Fruit fly (Drosophila melanogaster) whole organism, wandering third instar larva: ENCODE measurements around the gene CG15034.

Experiments
- Abd-B ChIP-seq: fragments of >200 bp; optimal IDR thresholded peaks from 2 replicates; lab custom pipeline; 2017; ENCODE audit warnings: missing biosample characterization, missing genetic modification characterization
- CG32264 ChIP-seq: fragments of 200-800 bp; sonication (Bioruptor generic); optimal IDR thresholded peaks from 2 replicates; lab custom pipeline; 2016; ENCODE audit warnings: missing biosample characterization, missing genetic modification characterization
- CG9705 ChIP-seq: fragments of 200-800 bp; sonication (Bioruptor generic); optimal IDR thresholded peaks from 2 replicates; lab custom pipeline; 2018; ENCODE audit warnings: missing biosample characterization, mild to moderate bottlenecking, missing genetic modification characterization
- CrebA ChIP-seq: fragments of 200-800 bp; sonication (Bioruptor generic); optimal IDR thresholded peaks from 2 replicates; lab custom pipeline; 2016; ENCODE audit warnings: missing biosample characterization, mild to moderate bottlenecking, missing genetic modification characterization, borderline replicate concordance
- Dfd ChIP-seq: fragments of >200 bp; optimal IDR thresholded peaks from 2 replicates; lab custom pipeline; 2017; ENCODE audit warnings: missing biosample characterization, missing genetic modification characterization
- Dif ChIP-seq: fragments of 200-275, 200-300 bp; sonication (Bioruptor generic); optimal IDR thresholded peaks from 2 replicates; lab custom pipeline; 2018; ENCODE audit warnings: missing biosample characterization, missing genetic modification characterization; ENCODE audit not compliant: partially characterized antibody
- GATAd ChIP-seq: sonication (Bioruptor generic); optimal IDR thresholded peaks from 2 replicates; lab custom pipeline; 2016; ENCODE audit warnings: missing biosample characterization, missing genetic modification characterization
- HLH106 ChIP-seq: fragments of 200-800 bp; optimal IDR thresholded peaks from 3 replicates; lab custom pipeline; 2019; ENCODE audit warnings: missing biosample characterization, mild to moderate bottlenecking, missing genetic modification characterization, moderate library complexity
- Hnf4 ChIP-seq: fragments of 200-800 bp; sonication (Bioruptor generic); optimal IDR thresholded peaks from 2 replicates; lab custom pipeline; 2016; ENCODE audit warnings: missing biosample characterization, mild to moderate bottlenecking, missing genetic modification characterization
- Hr78 ChIP-seq: fragments of >200 bp; optimal IDR thresholded peaks from 2 replicates; lab custom pipeline; 2017; ENCODE audit warnings: missing biosample characterization, missing genetic modification characterization
- Hr83 ChIP-seq: fragments of 200-300 bp; sonication (Bioruptor generic); optimal IDR thresholded peaks from 2 replicates; lab custom pipeline; 2016; ENCODE audit warnings: missing biosample characterization, mild to moderate bottlenecking, missing genetic modification characterization, moderate library complexity; ENCODE audit not compliant: poor library complexity, severe bottlenecking
- Jra ChIP-seq: sonication (Bioruptor generic); optimal IDR thresholded peaks from 2 replicates; lab custom pipeline; 2016; ENCODE audit warnings: missing biosample characterization, missing genetic modification characterization
- Mio ChIP-seq: sonication (Bioruptor generic); optimal IDR thresholded peaks from 2 replicates; lab custom pipeline; 2016; ENCODE audit warnings: missing biosample characterization, missing genetic modification characterization
- Myc ChIP-seq: fragments of >200 bp; optimal IDR thresholded peaks from 2 replicates; lab custom pipeline; 2017
- N ChIP-seq: fragments of >200 bp; optimal IDR thresholded peaks from 2 replicates; lab custom pipeline; 2018; ENCODE audit warnings: missing biosample characterization, missing external identifiers, missing genetic modification characterization
- OdsH ChIP-seq: fragments of 200-800 bp; sonication (Bioruptor generic); optimal IDR thresholded peaks from 2 replicates; lab custom pipeline; 2016; ENCODE audit warnings: missing biosample characterization, mild to moderate bottlenecking, missing genetic modification characterization
- Rel ChIP-seq, 2 experiments: fragments of 200-800 bp; sonication (Bioruptor generic) in 1 of 2; optimal IDR thresholded peaks; 2 replicates in 1 of 2; 3 replicates in 1 of 2; lab custom pipeline; 2016 to 2019; ENCODE audit warnings: mild to moderate bottlenecking in 2 of 2, missing biosample characterization in 2 of 2, missing genetic modification characterization in 2 of 2, moderate library complexity in 1 of 2
- Sp1 ChIP-seq: fragments of 200-800 bp; sonication (Bioruptor generic); optimal IDR thresholded peaks from 3 replicates; lab custom pipeline; 2019; ENCODE audit warnings: missing biosample characterization, mild to moderate bottlenecking, missing genetic modification characterization, moderate library complexity
- Vsx2 ChIP-seq: fragments of 200-300, 225-300 bp; sonication (Bioruptor generic); optimal IDR thresholded peaks from 2 replicates; lab custom pipeline; 2018; ENCODE audit warnings: missing biosample characterization, missing genetic modification characterization; ENCODE audit not compliant: partially characterized antibody
- br ChIP-seq: fragments of 200-800 bp; sonication (Bioruptor generic); optimal IDR thresholded peaks from 2 replicates; lab custom pipeline; 2016; ENCODE audit warnings: missing biosample characterization, missing genetic modification characterization
- brk ChIP-seq: fragments of 200-800 bp; sonication (Bioruptor generic); optimal IDR thresholded peaks from 2 replicates; lab custom pipeline; 2016; ENCODE audit warnings: missing biosample characterization, mild to moderate bottlenecking, missing genetic modification characterization
- dl ChIP-seq, 2 experiments: fragments of 175-275, 200-275 bp in 1 of 2; fragments of 200-275 bp in 1 of 2; sonication (Bioruptor generic); optimal IDR thresholded peaks; lab custom pipeline; 2018; ENCODE audit warnings: mild to moderate bottlenecking in 2 of 2, missing biosample characterization in 2 of 2, missing genetic modification characterization in 2 of 2, moderate library complexity in 2 of 2; ENCODE audit not compliant: partially characterized antibody in 2 of 2, insufficient read depth in 1 of 2
- dmrt93B ChIP-seq: fragments of 200-800 bp; sonication (Bioruptor generic); optimal IDR thresholded peaks from 2 replicates; lab custom pipeline; 2018; ENCODE audit warnings: missing biosample characterization, mild to moderate bottlenecking, missing genetic modification characterization
- dsf ChIP-seq: sonication (Bioruptor generic); optimal IDR thresholded peaks from 2 replicates; lab custom pipeline; 2016; ENCODE audit warnings: missing biosample characterization, missing genetic modification characterization, borderline replicate concordance
- ey ChIP-seq: fragments of 200-800 bp; sonication (Bioruptor generic); optimal IDR thresholded peaks from 2 replicates; lab custom pipeline; 2016; ENCODE audit warnings: missing biosample characterization, missing genetic modification characterization
- foxo ChIP-seq, 2 experiments: fragments of 200-800 bp; sonication (Bioruptor generic); optimal IDR thresholded peaks; 2 replicates in 1 of 2; 3 replicates in 1 of 2; lab custom pipeline; 2016 to 2017; ENCODE audit warnings: missing biosample characterization in 2 of 2, missing genetic modification characterization in 2 of 2
- fru ChIP-seq: fragments of 200-800 bp; sonication (Bioruptor generic); optimal IDR thresholded peaks from 3 replicates; lab custom pipeline; 2016; ENCODE audit warnings: missing biosample characterization, mild to moderate bottlenecking, missing genetic modification characterization
- h ChIP-seq: fragments of 200-800 bp; sonication (Bioruptor generic); optimal IDR thresholded peaks from 3 replicates; lab custom pipeline; 2016; ENCODE audit warnings: missing biosample characterization, mild to moderate bottlenecking, missing genetic modification characterization
- jim ChIP-seq: fragments of 175-275, 200-325 bp; sonication (Bioruptor generic); optimal IDR thresholded peaks from 2 replicates; lab custom pipeline; 2016; ENCODE audit warnings: missing biosample characterization, mild to moderate bottlenecking, missing genetic modification characterization
- lola ChIP-seq: fragments of >200 bp; optimal IDR thresholded peaks from 2 replicates; lab custom pipeline; 2017; ENCODE audit warnings: missing biosample characterization, missing genetic modification characterization
- pan ChIP-seq: fragments of >200 bp; optimal IDR thresholded peaks from 2 replicates; lab custom pipeline; 2017
- psq ChIP-seq: fragments of 200-800 bp; sonication (Bioruptor generic); optimal IDR thresholded peaks from 3 replicates; lab custom pipeline; 2017; ENCODE audit warnings: missing biosample characterization, mild to moderate bottlenecking, missing genetic modification characterization, moderate library complexity
- rgr ChIP-seq: fragments of 200-800 bp; sonication (Bioruptor generic); optimal IDR thresholded peaks from 3 replicates; lab custom pipeline; 2016; ENCODE audit warnings: missing biosample characterization, mild to moderate bottlenecking, missing genetic modification characterization
- sage ChIP-seq: fragments of 200-800 bp; sonication (Bioruptor generic); optimal IDR thresholded peaks from 2 replicates; lab custom pipeline; 2016; ENCODE audit warnings: missing biosample characterization, mild to moderate bottlenecking, missing genetic modification characterization
- sv ChIP-seq: fragments of 200-800 bp; sonication (Bioruptor generic); optimal IDR thresholded peaks from 3 replicates; lab custom pipeline; 2016; ENCODE audit warnings: missing biosample characterization, missing genetic modification characterization
- tai ChIP-seq: sonication (Bioruptor generic); optimal IDR thresholded peaks from 2 replicates; lab custom pipeline; 2016; ENCODE audit warnings: missing biosample characterization, missing genetic modification characterization
- usp ChIP-seq: fragments of >200 bp; optimal IDR thresholded peaks from 2 replicates; lab custom pipeline; 2017; ENCODE audit warnings: missing biosample characterization, missing genetic modification characterization
- woc ChIP-seq: sonication (Bioruptor generic); optimal IDR thresholded peaks from 2 replicates; lab custom pipeline; 2016; ENCODE audit warnings: missing biosample characterization, mild to moderate bottlenecking, missing genetic modification characterization

CG15034 gene

DNA sequence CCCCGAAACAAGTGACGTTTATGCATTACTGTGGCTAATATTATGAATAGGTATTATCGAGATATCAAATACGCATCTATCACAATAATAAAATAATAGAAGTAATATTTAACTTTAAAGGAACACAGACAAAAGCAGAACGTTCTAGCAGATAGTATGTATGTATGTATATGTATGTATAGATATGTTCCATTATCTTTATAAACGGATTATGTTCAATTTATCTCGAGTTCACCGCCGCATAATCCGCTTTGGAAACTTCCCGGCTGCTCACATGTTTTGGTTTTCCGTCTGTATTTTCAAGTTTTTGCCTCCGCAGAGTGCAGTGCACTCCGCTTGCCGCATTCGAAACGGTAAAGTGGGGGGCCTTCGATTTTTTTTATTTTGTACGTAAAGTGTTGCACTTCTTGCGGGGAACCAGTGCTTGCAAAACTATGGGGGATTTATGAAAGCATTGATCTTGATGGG, 11.7 kb downstream of the CG15034 start:
- TF ChIP-seq N (GFP tag; lab: Kevin White, UChicago) (no peak), CrebA (GFP tag; lab: Kevin White, UChicago) (no peak), brk (GFP tag; lab: Kevin White, UChicago) (peak; percentile 89), tai (GFP tag; lab: Kevin White, UChicago) (no peak), Hnf4 (peak; percentile 3), woc (GFP tag; lab: Kevin White, UChicago) (peak; percentile 64), Abd-B (no peak), lola (GFP tag; lab: Kevin White, UChicago) (no peak), Jra (GFP tag; lab: Kevin White, UChicago) (peak; percentile 3), rgr (GFP tag; lab: Kevin White, UChicago) (peak; percentile 60), Hr83 (GFP tag; lab: Kevin White, UChicago) (no peak), OdsH (GFP tag; lab: Kevin White, UChicago) (peak; percentile 69), CG9705 (GFP tag; lab: Kevin White, UChicago) (peak; percentile 41), psq (peak; percentile 67), jim (GFP tag; lab: Kevin White, UChicago) (no peak), pan (lab: Kevin White, UChicago) (no peak), usp (GFP tag; lab: Kevin White, UChicago) (no peak), CG32264 (GFP tag; lab: Kevin White, UChicago) (no peak), foxo (GFP tag; optimal IDR thresholded peaks at IDR 0.05; lab: Kevin White, UChicago) (peak in 1 of 2 experiments; percentile 89), ey (GFP tag; lab: Kevin White, UChicago) (peak; percentile 79), dsf (GFP tag; lab: Kevin White, UChicago) (no peak), dmrt93B (GFP tag; lab: Kevin White, UChicago) (peak; percentile 53), Sp1 (GFP tag; lab: Kevin White, UChicago) (peak; percentile 81), Mio (GFP tag; lab: Kevin White, UChicago) (no peak), Dfd (no peak), Dif (GFP tag; lab: Kevin White, UChicago) (no peak), Vsx2 (GFP tag; lab: Kevin White, UChicago) (no peak), dl (GFP tag; optimal IDR thresholded peaks at IDR 0.05; lab: Kevin White, UChicago; ENCODE audit: insufficient read depth in 1 of 2, partially characterized antibody in 2 of 2) (no peak), HLH106 (tag; lab: Kevin White, UChicago) (peak; percentile 81), Rel (GFP tag; optimal IDR thresholded peaks at IDR 0.05; lab: Kevin White, UChicago) (peak; percentile 18), Rel (tag; optimal IDR thresholded peaks at IDR 0.05; lab: Kevin White, UChicago) (peak; percentile 12), Myc (lab: Kevin White, UChicago) (no peak), fru (GFP tag; lab: Kevin White, UChicago) (peak; percentile 93), GATAd (GFP tag; lab: Kevin White, UChicago) (no peak), br (GFP tag; lab: Kevin White, UChicago) (peak; percentile 58), sv (GFP tag; lab: Kevin White, UChicago) (no peak), Hr78 (GFP tag; lab: Kevin White, UChicago) (no peak), sage (GFP tag; lab: Kevin White, UChicago) (peak; percentile 46), h (GFP tag; lab: Kevin White, UChicago) (peak; percentile 78)
- TF ChIP-seq, all 38 proteins: peak for 18

DNA sequence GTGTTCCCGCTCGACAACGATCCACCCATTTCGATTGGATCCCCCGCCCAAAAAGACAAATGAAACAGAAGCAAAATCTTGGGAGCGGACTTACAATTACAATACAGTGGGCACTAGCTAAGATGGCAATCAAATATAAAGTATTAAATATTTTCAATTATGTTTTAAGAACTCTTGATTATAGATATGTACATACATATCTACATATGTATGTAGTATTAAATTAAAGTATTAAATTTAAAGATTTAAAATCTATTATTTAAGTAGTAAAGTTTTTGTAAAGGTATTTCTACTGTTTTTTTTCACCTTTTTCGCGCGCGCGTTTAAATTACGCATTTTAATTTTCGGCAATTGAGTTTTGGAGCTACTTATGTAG, 12.5 kb downstream of the CG15034 start:
- TF ChIP-seq HLH106 (tag; lab: Kevin White, UChicago) (peak; percentile 41), Hnf4 (no peak), br (GFP tag; lab: Kevin White, UChicago) (no peak), psq (no peak), Vsx2 (GFP tag; lab: Kevin White, UChicago) (no peak), woc (GFP tag; lab: Kevin White, UChicago) (no peak), Sp1 (GFP tag; lab: Kevin White, UChicago) (peak; percentile 35), Mio (GFP tag; lab: Kevin White, UChicago) (no peak), Dif (GFP tag; lab: Kevin White, UChicago) (no peak), sage (GFP tag; lab: Kevin White, UChicago) (no peak), CG32264 (GFP tag; lab: Kevin White, UChicago) (no peak), h (GFP tag; lab: Kevin White, UChicago) (no peak), sv (GFP tag; lab: Kevin White, UChicago) (peak; percentile 26), CG9705 (GFP tag; lab: Kevin White, UChicago) (no peak), CrebA (GFP tag; lab: Kevin White, UChicago) (no peak)
